Fruit fly (Drosophila melanogaster): ENCODE data around the gene Ucp4C.

DNA sequence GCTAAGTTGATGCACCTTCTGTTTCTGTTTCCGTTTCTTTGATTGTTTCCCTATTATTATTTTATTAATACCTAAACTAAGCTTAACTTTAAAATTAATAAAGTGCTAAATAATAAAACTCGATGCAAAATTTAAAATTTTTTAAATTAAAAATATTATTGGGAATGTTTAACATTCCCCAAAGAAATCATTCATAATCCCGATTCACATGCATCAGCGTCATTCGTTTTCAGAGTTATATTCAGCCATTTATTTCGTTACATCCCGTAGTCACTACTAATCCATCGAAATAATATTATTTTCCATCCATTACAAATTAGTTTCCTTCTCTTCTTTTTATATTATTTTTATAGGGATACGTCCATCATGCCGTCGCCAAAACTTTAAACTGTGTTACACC is 20.9 kb upstream of the Ucp4C start:
- TF ChIP-seq twi (tag; optimal IDR thresholded peaks at IDR 0.05) = no peak
- TF ChIP-seq Lhr (GFP tag; optimal IDR thresholded peaks at IDR 0.05) = no peak
- no peak for TF ChIP-seq crol (GFP tag; IDR thresholded peaks at IDR 0.05)
- no peak for TF ChIP-seq btn (GFP tag; optimal IDR thresholded peaks at IDR 0.05)
- no peak for TF ChIP-seq CG6654 (GFP tag; optimal IDR thresholded peaks at IDR 0.05)
- no peak for TF ChIP-seq mld (GFP tag; IDR thresholded peaks at IDR 0.05; ENCODE audit: partially characterized antibody)
- no peak for TF ChIP-seq fru (optimal IDR thresholded peaks at IDR 0.05)
- TF ChIP-seq Side (GFP tag; optimal IDR thresholded peaks at IDR 0.05) = no peak
- TF ChIP-seq grn (GFP tag; optimal IDR thresholded peaks at IDR 0.05) = no peak
- TF ChIP-seq sna (GFP tag; IDR thresholded peaks at IDR 0.05; ENCODE audit: partially characterized antibody) = no peak
- TF ChIP-seq croc (GFP tag; conservative IDR thresholded peaks at IDR 0.05) = no peak
- no peak for TF ChIP-seq ab (GFP tag; optimal IDR thresholded peaks at IDR 0.05)
- TF ChIP-seq otp (GFP tag; IDR thresholded peaks at IDR 0.05) = no peak
